Worm (Caenorhabditis elegans) whole organism, L1 larva: Measurements from ENCODE around the gene oac-56.

Experiments used
- C04F5.9 ChIP-seq: sonication (generic microtip); optimal IDR thresholded peaks from 2 replicates; lab custom pipeline; 2016; ENCODE audit warnings: missing genetic modification characterization, missing compliant biosample characterization
- C34B4.2 ChIP-seq: sonication (generic microtip); optimal IDR thresholded peaks from 2 replicates; lab custom pipeline; 2017; ENCODE audit warnings: mild to moderate bottlenecking, missing genetic modification characterization, missing compliant biosample characterization
- F16B12.6 ChIP-seq: fragments of 150-350 bp; optimal IDR thresholded peaks from 2 replicates; lab custom pipeline; 2014; ENCODE audit warnings: missing biosample characterization, missing genetic modification characterization
- aha-1 ChIP-seq: fragments of 150-350 bp; optimal IDR thresholded peaks from 2 replicates; lab custom pipeline; 2014; ENCODE audit warnings: missing biosample characterization, missing genetic modification characterization
- aly-2 ChIP-seq: fragments of 150-350 bp; optimal IDR thresholded peaks from 2 replicates; lab custom pipeline; 2014; ENCODE audit warnings: missing biosample characterization, missing genetic modification characterization
- blmp-1 ChIP-seq: fragments of 150-350 bp; optimal IDR thresholded peaks from 2 replicates; lab custom pipeline; 2014; ENCODE audit warnings: missing biosample characterization, missing genetic modification characterization
- ceh-8 ChIP-seq: fragments of 200-800 bp; sonication (Bioruptor generic); optimal IDR thresholded peaks from 2 replicates; lab custom pipeline; 2018; ENCODE audit warnings: mild to moderate bottlenecking, missing genetic modification characterization, moderate library complexity, missing compliant biosample characterization
- ceh-82 ChIP-seq, 3 experiments: fragments of 150-350 bp in 1 of 3; sonication (generic microtip) in 2 of 3; optimal IDR thresholded peaks; 2 replicates each; lab custom pipeline; 2014 to 2017; ENCODE audit warnings: missing biosample characterization in 3 of 3, missing genetic modification characterization in 3 of 3
- ceh-88 ChIP-seq: fragments of 200-800 bp; sonication (Bioruptor generic); IDR thresholded peaks from 2 replicates; pipeline ENCODE4 v1.3.6; 2022; ENCODE audit warnings: missing genetic modification characterization, missing compliant biosample characterization
- ceh-90 ChIP-seq: sonication (generic microtip); optimal IDR thresholded peaks from 2 replicates; lab custom pipeline; 2016; ENCODE audit warnings: missing genetic modification characterization, missing compliant biosample characterization
- dpl-1 ChIP-seq, 3 experiments: fragments of 150-350 bp in 2 of 3; sonication (generic microtip) in 1 of 3; optimal IDR thresholded peaks; 2 replicates each; lab custom pipeline; 2014 to 2017; ENCODE audit warnings: missing biosample characterization in 3 of 3, missing genetic modification characterization in 3 of 3, missing genetic modification reagents in 3 of 3
- dsc-1 ChIP-seq: sonication (generic microtip); optimal IDR thresholded peaks from 2 replicates; lab custom pipeline; 2016; ENCODE audit warnings: mild to moderate bottlenecking, missing genetic modification characterization, missing compliant biosample characterization
- efl-3 ChIP-seq: fragments of 200-800 bp; sonication (Bioruptor generic); optimal IDR thresholded peaks from 2 replicates; lab custom pipeline; 2018; ENCODE audit warnings: mild to moderate bottlenecking, missing genetic modification characterization, missing compliant biosample characterization
- elt-3 ChIP-seq, 6 experiments: fragments of 150-350 bp in 1 of 6; sonication (generic microtip); optimal IDR thresholded peaks; 2 replicates each; lab custom pipeline; 2017 to 2018; ENCODE audit warnings: missing biosample characterization in 6 of 6, missing genetic modification characterization in 6 of 6, inconsistent platforms in 1 of 6
- ets-5 ChIP-seq: fragments of 200-800 bp; sonication (Bioruptor generic); IDR thresholded peaks from 2 replicates; pipeline ENCODE4 v1.3.6; 2022; ENCODE audit warnings: missing genetic modification characterization, missing compliant biosample characterization
- fkh-10 ChIP-seq: sonication (generic microtip); optimal IDR thresholded peaks from 2 replicates; lab custom pipeline; 2017; ENCODE audit warnings: missing biosample characterization, missing genetic modification reagents, missing genetic modification characterization
- fkh-4 ChIP-seq: sonication (generic microtip); optimal IDR thresholded peaks from 2 replicates; lab custom pipeline; 2016; ENCODE audit warnings: missing compliant biosample characterization, missing genetic modification characterization, borderline replicate concordance
- fkh-8 ChIP-seq: sonication (generic microtip); optimal IDR thresholded peaks from 2 replicates; lab custom pipeline; 2016; ENCODE audit warnings: mild to moderate bottlenecking, missing genetic modification characterization, missing compliant biosample characterization
- fos-1 ChIP-seq: fragments of 150-350 bp; optimal IDR thresholded peaks from 2 replicates; lab custom pipeline; 2014; ENCODE audit warnings: missing biosample characterization, missing genetic modification characterization
- grh-1 ChIP-seq: fragments of 200-800 bp; sonication (Bioruptor generic); IDR thresholded peaks from 2 replicates; pipeline ENCODE4 v1.3.6; 2022; ENCODE audit warnings: missing genetic modification reagents, missing genetic modification characterization, missing compliant biosample characterization
- hlh-4 ChIP-seq: sonication (generic microtip); optimal IDR thresholded peaks from 2 replicates; lab custom pipeline; 2016; ENCODE audit warnings: mild to moderate bottlenecking, missing genetic modification characterization, missing compliant biosample characterization
- hpl-2 ChIP-seq: fragments of 150-350 bp; optimal IDR thresholded peaks from 2 replicates; lab custom pipeline; 2014; ENCODE audit warnings: missing biosample characterization, missing genetic modification reagents, missing genetic modification characterization
- isw-1 ChIP-seq: fragments of 200-800 bp; sonication (Bioruptor generic); IDR thresholded peaks from 2 replicates; pipeline ENCODE4 v1.3.6; 2022; ENCODE audit warnings: missing genetic modification characterization, missing compliant biosample characterization
- lin-15B ChIP-seq: fragments of 150-350 bp; sonication (generic microtip); optimal IDR thresholded peaks from 3 replicates; lab custom pipeline; 2014; ENCODE audit warnings: missing biosample characterization, missing genetic modification characterization
- lin-35 ChIP-seq, 2 experiments: fragments of 150-350 bp; optimal IDR thresholded peaks; 2 replicates each; lab custom pipeline; 2014; ENCODE audit warnings: missing biosample characterization in 2 of 2, missing genetic modification characterization in 2 of 2, missing genetic modification reagents in 2 of 2
- lin-39 ChIP-seq: fragments of 150-350 bp; optimal IDR thresholded peaks from 2 replicates; lab custom pipeline; 2014; ENCODE audit warnings: missing biosample characterization, missing genetic modification reagents, missing genetic modification characterization
- lir-3 ChIP-seq: sonication (generic microtip); optimal IDR thresholded peaks from 2 replicates; lab custom pipeline; 2016; ENCODE audit warnings: mild to moderate bottlenecking, missing genetic modification characterization, moderate library complexity, missing compliant biosample characterization; ENCODE audit not compliant: poor library complexity
- lsy-2 ChIP-seq, 2 experiments: fragments of 150-350 bp; optimal IDR thresholded peaks; 2 replicates each; lab custom pipeline; 2014; ENCODE audit warnings: missing biosample characterization in 2 of 2, missing genetic modification characterization in 2 of 2
- mab-9 ChIP-seq: fragments of 200-800 bp; sonication (Bioruptor generic); IDR thresholded peaks from 2 replicates; pipeline ENCODE4 v1.3.6; 2022; ENCODE audit warnings: missing genetic modification reagents, missing genetic modification characterization, missing compliant biosample characterization
- nhr-12 ChIP-seq: sonication (generic microtip); optimal IDR thresholded peaks from 2 replicates; lab custom pipeline; 2017; ENCODE audit warnings: missing biosample characterization, missing genetic modification characterization
- nhr-28 ChIP-seq: fragments of 150-350 bp; optimal IDR thresholded peaks from 2 replicates; lab custom pipeline; 2014; ENCODE audit warnings: missing biosample characterization, missing genetic modification characterization
- nhr-47 ChIP-seq: sonication (generic microtip); optimal IDR thresholded peaks from 2 replicates; lab custom pipeline; 2016; ENCODE audit warnings: mild to moderate bottlenecking, missing genetic modification characterization, moderate library complexity, missing compliant biosample characterization
- nhr-76 ChIP-seq: sonication (generic microtip); optimal IDR thresholded peaks from 2 replicates; lab custom pipeline; 2017; ENCODE audit warnings: missing biosample characterization, missing genetic modification characterization
- nhr-85 ChIP-seq: sonication (generic microtip); peaks from one replicate; lab custom pipeline; 2016; ENCODE audit warnings: missing genetic modification characterization, inconsistent platforms, missing compliant biosample characterization
- nhr-90 ChIP-seq: sonication (generic microtip); optimal IDR thresholded peaks from 2 replicates; lab custom pipeline; 2016; ENCODE audit warnings: mild to moderate bottlenecking, missing genetic modification characterization, missing compliant biosample characterization; ENCODE audit not compliant: poor library complexity
- pqm-1 ChIP-seq: sonication (generic microtip); optimal IDR thresholded peaks from 3 replicates; lab custom pipeline; 2017; ENCODE audit warnings: missing biosample characterization, missing genetic modification characterization
- snpc-4 ChIP-seq: fragments of 150-350 bp; optimal IDR thresholded peaks from 2 replicates; lab custom pipeline; 2014; ENCODE audit warnings: missing biosample characterization, missing genetic modification characterization
- sox-4 ChIP-seq: sonication (generic microtip); optimal IDR thresholded peaks from 2 replicates; lab custom pipeline; 2016; ENCODE audit warnings: missing genetic modification characterization, missing compliant biosample characterization
- sptf-1 ChIP-seq: fragments of 150-350 bp; optimal IDR thresholded peaks from 2 replicates; lab custom pipeline; 2014; ENCODE audit warnings: missing biosample characterization, missing genetic modification characterization
- sup-37 ChIP-seq: fragments of 200-800 bp; sonication (Bioruptor generic); optimal IDR thresholded peaks from 2 replicates; lab custom pipeline; 2018; ENCODE audit warnings: mild to moderate bottlenecking, missing genetic modification characterization, missing compliant biosample characterization
- swsn-7 ChIP-seq: sonication (generic microtip); optimal IDR thresholded peaks from 2 replicates; lab custom pipeline; 2016; ENCODE audit warnings: missing genetic modification characterization, missing compliant biosample characterization
- tbx-2 ChIP-seq: sonication (generic microtip); optimal IDR thresholded peaks from 2 replicates; lab custom pipeline; 2016; ENCODE audit warnings: missing genetic modification characterization, missing compliant biosample characterization
- unc-130 ChIP-seq: fragments of 150-350 bp; optimal IDR thresholded peaks from 2 replicates; lab custom pipeline; 2017; ENCODE audit warnings: missing biosample characterization, missing genetic modification characterization, inconsistent platforms
- unc-30 ChIP-seq: sonication (generic microtip); optimal IDR thresholded peaks from 2 replicates; lab custom pipeline; 2017; ENCODE audit warnings: missing biosample characterization, missing genetic modification characterization
- unc-62 ChIP-seq: fragments of 150-350 bp; optimal IDR thresholded peaks from 2 replicates; lab custom pipeline; 2014; ENCODE audit warnings: missing biosample characterization, missing genetic modification reagents, missing genetic modification characterization
- unc-86 ChIP-seq: sonication (generic microtip); optimal IDR thresholded peaks from 2 replicates; lab custom pipeline; 2016; ENCODE audit warnings: missing genetic modification characterization, missing compliant biosample characterization
- unc-98 ChIP-seq: fragments of 200-800 bp; sonication (Bioruptor generic); IDR thresholded peaks from 2 replicates; pipeline ENCODE4 v1.3.6; 2022; ENCODE audit warnings: missing genetic modification characterization, missing compliant biosample characterization
- vab-15 ChIP-seq: sonication (generic microtip); optimal IDR thresholded peaks from 2 replicates; lab custom pipeline; 2017; ENCODE audit warnings: missing genotype, mild to moderate bottlenecking, missing genetic modification characterization, missing compliant biosample characterization
- xbp-1 ChIP-seq: sonication (generic microtip); optimal IDR thresholded peaks from 2 replicates; lab custom pipeline; 2016; ENCODE audit warnings: missing genetic modification characterization, missing compliant biosample characterization

The oac-56 gene

DNA sequence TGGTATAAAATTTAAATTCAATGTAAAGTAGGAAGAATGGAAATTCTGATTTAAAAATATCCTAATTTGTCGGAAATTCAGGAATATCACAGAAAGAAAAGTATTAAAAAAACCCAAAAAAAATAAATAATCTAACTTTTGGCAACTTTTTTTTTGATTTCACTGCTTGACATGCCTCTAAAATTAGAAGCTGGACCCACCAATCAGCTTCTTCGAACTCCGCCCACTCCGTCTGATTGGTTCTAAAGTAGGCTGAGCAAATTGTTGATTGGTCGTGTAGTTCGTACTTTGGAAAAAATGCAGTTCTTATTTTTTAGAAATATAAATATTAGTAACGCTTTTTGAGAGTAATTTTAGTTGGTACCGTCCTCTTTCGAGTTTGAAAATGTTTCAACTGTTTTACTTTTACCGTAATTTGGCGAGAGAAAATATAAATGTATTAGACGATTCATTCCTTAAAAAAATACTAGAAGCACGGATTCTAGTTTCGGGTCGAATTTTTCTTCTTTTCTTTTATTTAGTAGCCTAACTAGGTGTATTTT, 15.4 kb upstream of the oac-56 start:
- TF ChIP-seq isw-1 (no peak), efl-3 (GFP tag; lab: Kevin White, UChicago) (no peak), lin-15B (no peak), blmp-1 (no peak)
- TF ChIP-seq, all 84 proteins: peak for 0

DNA sequence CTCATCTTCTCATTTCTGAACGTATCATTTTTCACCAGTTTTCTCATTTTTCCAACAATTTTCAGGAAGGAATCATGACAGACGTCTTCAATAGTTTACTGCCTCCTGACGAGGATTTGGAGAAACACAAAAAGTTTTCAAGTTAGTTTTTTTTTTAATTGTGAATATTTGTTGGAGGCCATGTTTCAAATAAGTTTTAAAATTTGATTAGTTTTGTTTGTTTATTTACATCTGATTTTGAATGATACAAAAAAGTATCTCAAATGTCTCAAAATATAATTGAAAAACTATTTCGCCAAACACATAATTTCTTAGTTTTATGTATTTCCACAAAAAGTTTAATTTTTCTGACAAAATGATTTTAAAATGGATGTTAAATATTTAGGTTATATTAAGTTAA, 10.6 kb upstream of the oac-56 start, which contains the start of gene ssu-2:
TSS of gene ssu-2 (plus strand) at position 59 of the 400 bp plus-strand sequence.
- no peak for TF ChIP-seq nhr-12 (tag; lab: Kevin White, UChicago)
- no peak for TF ChIP-seq sox-4
- no peak for TF ChIP-seq fkh-10 (GFP tag; lab: Kevin White, UChicago)
- TF ChIP-seq fos-1: no peak
- no peak for TF ChIP-seq ceh-8
- no peak for TF ChIP-seq tbx-2
- no peak for TF ChIP-seq C34B4.2 (tag; lab: Kevin White, UChicago)
- TF ChIP-seq aly-2 (tag; lab: Kevin White, UChicago): no peak

DNA sequence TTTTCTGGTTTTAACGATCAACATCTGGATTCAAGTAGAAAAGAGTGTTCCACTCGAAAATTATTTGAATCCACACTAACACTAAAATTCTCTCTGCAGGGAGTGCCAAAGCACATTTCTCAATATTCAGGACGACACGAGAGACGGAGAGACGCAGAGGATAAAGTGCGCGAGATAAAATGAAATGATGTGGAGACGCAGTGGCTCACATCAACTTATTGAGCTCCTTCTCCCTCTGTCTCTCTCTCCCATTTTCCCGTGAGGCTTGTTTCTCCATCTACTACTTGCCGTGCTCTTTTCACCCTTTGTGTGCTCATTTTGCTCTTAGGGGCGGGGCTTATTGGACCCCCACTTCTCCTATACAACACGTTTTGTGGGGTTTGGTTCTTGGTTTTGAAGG, 5.6 kb upstream of the oac-56 start:
- TF ChIP-seq elt-3 (tag; optimal IDR thresholded peaks at IDR 0.05; lab: Kevin White, UChicago) (no peak), aha-1 (no peak), lsy-2 (tag; optimal IDR thresholded peaks at IDR 0.05; lab: Kevin White, UChicago) (peak; percentile 31 to 68), F16B12.6 (tag; lab: Kevin White, UChicago) (no peak), xbp-1 (tag; lab: Kevin White, UChicago) (peak; percentile 23), hpl-2 (GFP tag; lab: Kevin White, UChicago) (no peak), unc-86 (tag; lab: Kevin White, UChicago) (peak; percentile 61), lir-3 (tag; lab: Kevin White, UChicago) (peak; percentile 19), swsn-7 (tag; lab: Kevin White, UChicago) (peak; percentile 47), fkh-4 (tag; lab: Kevin White, UChicago) (peak; percentile 62), ceh-88 (GFP tag; lab: Robert Waterston, UW) (no peak), fkh-8 (tag; lab: Kevin White, UChicago) (peak; percentile 51), ceh-8 (no peak), nhr-90 (tag; lab: Kevin White, UChicago) (no peak), hlh-4 (no peak), lin-15B (no peak), blmp-1 (no peak), nhr-85 (tag; lab: Kevin White, UChicago) (no peak), pqm-1 (tag; lab: Kevin White, UChicago) (no peak), ceh-90 (tag; lab: Kevin White, UChicago) (no peak), C34B4.2 (tag; lab: Kevin White, UChicago) (no peak), unc-62 (no peak), unc-98 (GFP tag; lab: Robert Waterston, UW) (0 out of 2 replicates have a peak, but pooled peaks have one; percentile 33), C04F5.9 (tag; lab: Kevin White, UChicago) (no peak), grh-1 (GFP tag; lab: Robert Waterston, UW) (no peak), dpl-1 (GFP tag; optimal IDR thresholded peaks at IDR 0.05; lab: Kevin White, UChicago) (peak in 1 of 3 experiments; percentile 37), nhr-28 (tag; lab: Kevin White, UChicago) (no peak), tbx-2 (peak; percentile 39), mab-9 (no peak), vab-15 (no peak), lin-39 (tag; lab: Kevin White, UChicago) (no peak), sptf-1 (tag; lab: Kevin White, UChicago) (no peak), isw-1 (peak; percentile 29), sup-37 (no peak), nhr-47 (tag; lab: Kevin White, UChicago) (peak; percentile 51), aly-2 (tag; lab: Kevin White, UChicago) (no peak), unc-130 (tag; lab: Kevin White, UChicago) (no peak), unc-30 (no peak), dsc-1 (tag; lab: Kevin White, UChicago) (peak; percentile 88), lin-35 (GFP tag; optimal IDR thresholded peaks at IDR 0.05; lab: Kevin White, UChicago) (no peak), ets-5 (GFP tag; lab: Robert Waterston, UW) (no peak), ceh-82 (tag; optimal IDR thresholded peaks at IDR 0.05; lab: Kevin White, UChicago) (peak in 2 of 3 experiments; percentile 24 to 66), snpc-4 (tag; lab: Kevin White, UChicago) (no peak), nhr-76 (tag; lab: Kevin White, UChicago) (no peak), fkh-10 (GFP tag; lab: Kevin White, UChicago) (peak; percentile 34)
